Worm (Caenorhabditis elegans) whole organism, L3 larva: Measurements from ENCODE around the gene flap-1.

Experiments used
- ceh-16 ChIP-seq: sonication (generic microtip); optimal IDR thresholded peaks from 2 replicates; lab custom pipeline; 2017; ENCODE audit warnings: missing biosample characterization, missing genetic modification characterization
- ceh-28 ChIP-seq: fragments of 150-350 bp; optimal IDR thresholded peaks from 2 replicates; lab custom pipeline; 2014; ENCODE audit warnings: missing biosample characterization, missing genetic modification reagents, missing genetic modification characterization
- fkh-10 ChIP-seq: sonication (generic microtip); optimal IDR thresholded peaks from 2 replicates; lab custom pipeline; 2017; ENCODE audit warnings: missing biosample characterization, missing genetic modification reagents, missing genetic modification characterization
- jun-1 ChIP-seq: fragments of 150-350 bp; optimal IDR thresholded peaks from 2 replicates; lab custom pipeline; 2014; ENCODE audit warnings: missing biosample characterization, missing genetic modification reagents, missing genetic modification characterization
- mml-1 ChIP-seq: fragments of 150-350 bp; sonication (generic microtip); optimal IDR thresholded peaks from 3 replicates; lab custom pipeline; 2014; ENCODE audit warnings: missing biosample characterization, missing genetic modification characterization
- nhr-76 ChIP-seq: fragments of 150-350 bp; sonication (generic microtip); optimal IDR thresholded peaks from 5 replicates; lab custom pipeline; 2014; ENCODE audit warnings: missing biosample characterization, missing genetic modification characterization
- nhr-77 ChIP-seq: fragments of 150-350 bp; optimal IDR thresholded peaks from 2 replicates; lab custom pipeline; 2014; ENCODE audit warnings: missing biosample characterization, missing genetic modification characterization
- pqm-1 ChIP-seq: fragments of 150-350 bp; optimal IDR thresholded peaks from 2 replicates; lab custom pipeline; 2017; ENCODE audit warnings: missing biosample characterization, missing genetic modification characterization, inconsistent platforms
- unc-39 ChIP-seq: sonication (generic microtip); optimal IDR thresholded peaks from 4 replicates; lab custom pipeline; 2017; ENCODE audit warnings: missing biosample characterization, missing genetic modification characterization

- TF ChIP-seq ceh-16 = no peak
- TF ChIP-seq pqm-1 (tag; lab: Kevin White, UChicago) = peak; percentile 42
- no peak for TF ChIP-seq ceh-28 (tag; lab: Kevin White, UChicago)
- no peak for TF ChIP-seq jun-1 (tag; lab: Kevin White, UChicago)
- no peak for TF ChIP-seq unc-39
- no peak for TF ChIP-seq fkh-10 (GFP tag; lab: Kevin White, UChicago)
- no peak for TF ChIP-seq nhr-76 (tag; lab: Kevin White, UChicago)
- no peak for TF ChIP-seq nhr-77 (tag; lab: Kevin White, UChicago)
- no peak for TF ChIP-seq mml-1 (tag; lab: Kevin White, UChicago)
Observed at ce11 chrIII:6903056-6903977, 25.3 kb downstream of the flap-1 start, which contains the start of the genes brc-2 and T07E3.3.
